Worm (Caenorhabditis elegans) whole organism, L2 larva: ENCODE data around the gene Y43C5B.3.

Experiments
- C34F6.9 ChIP-seq: fragments of 150-350 bp; optimal IDR thresholded peaks from 2 replicates; lab custom pipeline; 2014; ENCODE audit warnings: missing biosample characterization, missing genetic modification characterization
- egl-27 ChIP-seq: sonication (generic microtip); optimal IDR thresholded peaks from 3 replicates; lab custom pipeline; 2017; ENCODE audit warnings: missing biosample characterization, missing genetic modification reagents, missing genetic modification characterization
- lin-39 ChIP-seq: fragments of 150-350 bp; optimal IDR thresholded peaks from 2 replicates; lab custom pipeline; 2014; ENCODE audit warnings: missing biosample characterization, missing genetic modification reagents, missing genetic modification characterization
- mdl-1 ChIP-seq, 2 experiments: fragments of 150-350 bp in 1 of 2; sonication (generic microtip) in 1 of 2; optimal IDR thresholded peaks; 2 replicates each; lab custom pipeline; 2017; ENCODE audit warnings: missing biosample characterization in 2 of 2, missing genetic modification characterization in 2 of 2
- nhr-23 ChIP-seq: fragments of 150-350 bp; optimal IDR thresholded peaks from 2 replicates; lab custom pipeline; 2014; ENCODE audit warnings: missing biosample characterization, missing genetic modification reagents, missing genetic modification characterization
- peb-1 ChIP-seq: fragments of 150-350 bp; optimal IDR thresholded peaks from 2 replicates; lab custom pipeline; 2014; ENCODE audit warnings: missing biosample characterization, missing genetic modification characterization
- sma-9 ChIP-seq, 2 experiments: fragments of 150-350 bp in 1 of 2; sonication (generic microtip) in 1 of 2; optimal IDR thresholded peaks; 2 replicates each; lab custom pipeline; 2014 to 2016; ENCODE audit warnings: missing genetic modification characterization in 2 of 2, mild to moderate bottlenecking in 1 of 2, missing biosample characterization in 1 of 2, missing compliant biosample characterization in 1 of 2, missing genetic modification reagents in 1 of 2, moderate library complexity in 1 of 2
- zag-1 ChIP-seq: fragments of 150-350 bp; optimal IDR thresholded peaks from 2 replicates; lab custom pipeline; 2014; ENCODE audit warnings: missing biosample characterization, missing genetic modification characterization
- ztf-1 ChIP-seq: fragments of 200-800 bp; sonication (Bioruptor generic); conservative IDR thresholded peaks from 2 replicates; pipeline ENCODE4 v1.3.6; 2022; ENCODE audit warnings: missing genetic modification characterization, missing compliant biosample characterization
- ztf-11 ChIP-seq: sonication (generic microtip); optimal IDR thresholded peaks from 2 replicates; lab custom pipeline; 2017; ENCODE audit warnings: missing biosample characterization, missing genetic modification characterization

The Y43C5B.3 gene

ce11 chrIV:10403193-10404058 is 53.0 kb downstream of the Y43C5B.3 start, which contains the start of gene gpa-7 (continued):
- TF ChIP-seq sma-9 (GFP tag; optimal IDR thresholded peaks at IDR 0.05; lab: Kevin White, UChicago) (peak; percentile 82), sma-9 (tag; optimal IDR thresholded peaks at IDR 0.05; lab: Kevin White, UChicago) (no peak), mdl-1 (tag; optimal IDR thresholded peaks at IDR 0.05; lab: Kevin White, UChicago) (peak; percentile 32 to 35), peb-1 (tag; lab: Kevin White, UChicago) (no peak), C34F6.9 (tag; lab: Kevin White, UChicago) (peak; percentile 84), zag-1 (tag; lab: Kevin White, UChicago) (peak; percentile 85), ztf-1 (no peak), egl-27 (peak; percentile 22), ztf-11 (no peak), lin-39 (tag; lab: Kevin White, UChicago) (no peak), nhr-23 (no peak)
- TF ChIP-seq, all 48 proteins: peak for 19
